Worm (Caenorhabditis elegans): ENCODE measurements around the gene unc-30.

Gene unc-30

DNA sequence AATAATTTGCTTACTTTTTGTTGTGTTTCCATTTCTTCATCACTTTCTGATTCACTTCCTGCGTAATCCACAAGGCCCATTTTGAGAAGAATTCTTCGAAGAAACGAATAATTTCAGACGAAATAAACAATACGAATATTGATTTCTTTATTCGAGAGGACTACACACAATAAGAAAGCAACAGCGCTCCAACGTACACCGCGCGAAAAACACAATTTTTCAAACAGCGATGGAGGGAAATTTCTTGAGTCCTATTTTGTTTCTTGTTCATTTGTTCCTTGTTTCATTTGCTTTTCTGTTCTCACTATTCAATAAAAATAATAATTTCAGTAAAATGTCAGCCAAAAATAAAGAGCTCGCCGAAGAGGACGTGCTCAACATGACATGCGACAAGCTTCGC, 25.1 kb upstream of the unc-30 start, which contains the start of the genes prcc-1 and C39E9.12 (continued):
- no peak for TF ChIP-seq snpc-4 (GFP tag; optimal IDR thresholded peaks at IDR 0.05)
- TF ChIP-seq snpc-4 (tag; optimal IDR thresholded peaks at IDR 0.05) = peak in 2 of 4 experiments; percentile 1 to 67
- no peak for TF ChIP-seq cebp-1 (GFP tag; IDR thresholded peaks at IDR 0.05)
- TF ChIP-seq cebp-1 (tag; optimal IDR thresholded peaks at IDR 0.05) = no peak
- peak; percentile 61 for TF ChIP-seq F23B12.7 (tag; optimal IDR thresholded peaks at IDR 0.05; ENCODE audit: insufficient read depth)
- TF ChIP-seq attf-3 (GFP tag; conservative IDR thresholded peaks at IDR 0.05) = peak; percentile 49; the same call in 1 of the 2 replicates
- TF ChIP-seq madf-6 (GFP tag; IDR thresholded peaks at IDR 0.05) = peak; percentile 95
- TF ChIP-seq rcor-1 (GFP tag; IDR thresholded peaks at IDR 0.05) = peak; percentile 23; the same call in 1 of the 2 replicates
- TF ChIP-seq ceh-100 (GFP tag; IDR thresholded peaks at IDR 0.05) = peak; percentile 54; the same call in 1 of the 2 replicates
- no peak for TF ChIP-seq akir-1 (GFP tag; optimal IDR thresholded peaks at IDR 0.05)
- TF ChIP-seq T26A5.8 (tag; optimal IDR thresholded peaks at IDR 0.05) = no peak
- TF ChIP-seq xnd-1 (tag; optimal IDR thresholded peaks at IDR 0.05) = peak; percentile 80
- TF ChIP-seq madf-10 (tag; optimal IDR thresholded peaks at IDR 0.05) = no peak
- peak; percentile 29; the same call in 1 of the 2 replicates for TF ChIP-seq pbrm-1 (GFP tag; IDR thresholded peaks at IDR 0.05)
- peak; percentile 74 for TF ChIP-seq F33H1.4 (GFP tag; IDR thresholded peaks at IDR 0.05)
- no peak for TF ChIP-seq F55B11.4 (tag; optimal IDR thresholded peaks at IDR 0.05; ENCODE audit: borderline replicate concordance, insufficient read depth)
- peak; percentile 1 for TF ChIP-seq him-1 (tag; optimal IDR thresholded peaks at IDR 0.05)
- no peak for TF ChIP-seq hlh-26 (GFP tag; conservative IDR thresholded peaks at IDR 0.05)
- TF ChIP-seq mel-28 (tag; optimal IDR thresholded peaks at IDR 0.05; ENCODE audit: borderline replicate concordance) = no peak
- TF ChIP-seq snpc-3.4 (tag; optimal IDR thresholded peaks at IDR 0.05) = peak; percentile 82
- TF ChIP-seq ceh-27 (GFP tag; optimal IDR thresholded peaks at IDR 0.05) = peak; percentile 12
- TF ChIP-seq snpc-1.3 (tag; optimal IDR thresholded peaks at IDR 0.05; ENCODE audit: insufficient read depth) = peak; percentile 3
- peak; percentile 89 for TF ChIP-seq D2030.7 (GFP tag; IDR thresholded peaks at IDR 0.05)
- TF ChIP-seq lin-40 (tag; optimal IDR thresholded peaks at IDR 0.05) = no peak
- no peak for TF ChIP-seq chd-7 (tag; optimal IDR thresholded peaks at IDR 0.05)
- TF ChIP-seq dpl-1 (GFP tag; optimal IDR thresholded peaks at IDR 0.05) = peak; percentile 91
- TF ChIP-seq lin-54 (GFP tag; optimal IDR thresholded peaks at IDR 0.05) = peak; percentile 82
- peak; percentile 58 for TF ChIP-seq snpc-1.1 (tag; optimal IDR thresholded peaks at IDR 0.05; ENCODE audit: insufficient read depth)
- no peak for TF ChIP-seq ztf-28 (GFP tag; IDR thresholded peaks at IDR 0.05)
- no peak for TF ChIP-seq aptf-2 (GFP tag; conservative IDR thresholded peaks at IDR 0.05)
- no peak for TF ChIP-seq let-607 (tag; optimal IDR thresholded peaks at IDR 0.05)
- no peak for TF ChIP-seq die-1 (tag; optimal IDR thresholded peaks at IDR 0.05)

DNA sequence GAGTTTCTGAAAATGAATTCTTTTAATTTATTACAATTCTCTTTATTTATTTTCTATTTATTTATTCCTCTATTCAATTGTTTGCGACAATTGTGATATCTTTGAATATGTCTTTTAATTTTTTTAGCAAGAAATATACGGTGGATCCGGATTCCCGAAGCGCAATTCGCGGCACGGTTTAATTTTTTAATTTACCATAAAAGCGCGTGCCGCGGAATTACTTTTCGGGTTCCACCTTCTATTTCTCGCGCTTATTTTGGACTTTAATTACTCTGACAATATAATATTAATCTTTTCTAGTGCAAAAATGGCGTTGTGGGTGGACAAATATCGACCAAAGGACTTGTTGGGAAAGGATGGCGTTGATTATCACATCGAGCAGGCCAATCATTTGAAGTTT, 23.3 kb upstream of the unc-30 start, which contains the start of gene rfc-3:
TSS of gene rfc-3 (plus strand) at position 301 of the 400 bp plus-strand sequence.
- peak; percentile 32 for TF ChIP-seq madf-6 (GFP tag; IDR thresholded peaks at IDR 0.05)
- no peak for TF ChIP-seq mel-28 (tag; optimal IDR thresholded peaks at IDR 0.05; ENCODE audit: borderline replicate concordance)
- TF ChIP-seq F55B11.4 (tag; optimal IDR thresholded peaks at IDR 0.05; ENCODE audit: borderline replicate concordance, insufficient read depth) = no peak
- no peak for TF ChIP-seq him-1 (tag; optimal IDR thresholded peaks at IDR 0.05)
- no peak for TF ChIP-seq F39B2.1 (GFP tag; IDR thresholded peaks at IDR 0.05)
- TF ChIP-seq hsf-1 (GFP tag; IDR thresholded peaks at IDR 0.05) = 0 out of 2 replicates have a peak, but pooled peaks have one; percentile 22
- no peak for TF ChIP-seq snpc-1.1 (tag; optimal IDR thresholded peaks at IDR 0.05; ENCODE audit: insufficient read depth)
- no peak for TF ChIP-seq F52B5.7 (tag; optimal IDR thresholded peaks at IDR 0.05)
- TF ChIP-seq ceh-58 (GFP tag; IDR thresholded peaks at IDR 0.05) = no peak
- 0 out of 2 replicates have a peak, but pooled peaks have one; percentile 36 for TF ChIP-seq ceh-100 (GFP tag; IDR thresholded peaks at IDR 0.05)
- TF ChIP-seq cebp-2 (GFP tag; IDR thresholded peaks at IDR 0.05) = no peak
- TF ChIP-seq lag-1 (GFP tag; IDR thresholded peaks at IDR 0.05) = no peak
- TF ChIP-seq pbrm-1 (GFP tag; IDR thresholded peaks at IDR 0.05) = no peak
- TF ChIP-seq hlh-26 (GFP tag; conservative IDR thresholded peaks at IDR 0.05) = no peak
- no peak for TF ChIP-seq lir-1 (GFP tag; conservative IDR thresholded peaks at IDR 0.05)
- TF ChIP-seq nhr-90 (tag; optimal IDR thresholded peaks at IDR 0.05) = no peak
- no peak for TF ChIP-seq B0035.1 (tag; optimal IDR thresholded peaks at IDR 0.05)
- TF ChIP-seq ztf-6 (GFP tag; IDR thresholded peaks at IDR 0.05) = no peak
- no peak for TF ChIP-seq F22D6.2 (tag; optimal IDR thresholded peaks at IDR 0.05)
- no peak for TF ChIP-seq sdz-38 (tag; optimal IDR thresholded peaks at IDR 0.05)
- TF ChIP-seq efl-1 (GFP tag; optimal IDR thresholded peaks at IDR 0.05) = peak; percentile 49
- 0 out of 2 replicates have a peak, but pooled peaks have one; percentile 35 for TF ChIP-seq ztf-25 (GFP tag; IDR thresholded peaks at IDR 0.05)
- TF ChIP-seq bed-1 (GFP tag; IDR thresholded peaks at IDR 0.05) = no peak

Data from whole organism, young adult.